Worm (Caenorhabditis elegans): Measurements from ENCODE around the gene F09C6.15.

ce11 chrV:16874966-16875365 lies 18.6 kb upstream of the F09C6.15 start, which contains the start of gene F49A5.10:
- TF ChIP-seq ceh-82 (tag; optimal IDR thresholded peaks at IDR 0.05) (no peak), T20F7.1 (GFP tag; optimal IDR thresholded peaks at IDR 0.05) (no peak), nhr-11 (tag; optimal IDR thresholded peaks at IDR 0.05) (no peak), unc-62 (GFP tag; optimal IDR thresholded peaks at IDR 0.05 in 1 of 2) (no peak), unc-62 (tag; optimal IDR thresholded peaks at IDR 0.05) (no peak)
